Fruit fly (Drosophila melanogaster): ENCODE results near the gene CG7800.

CG7800 gene

dm6 chr3R:8203367-8203766 lies 14.4 kb upstream of the CG7800 start:
- no peak for TF ChIP-seq CTCF (optimal IDR thresholded peaks at IDR 0.05)
- TF ChIP-seq CG8478 (optimal IDR thresholded peaks at IDR 0.05): no peak

dm6 chr3R:8204730-8205129 lies 13.0 kb upstream of the CG7800 start, which contains the start of gene CheA84a:
Gene CheA84a (minus strand): TSS chr3R:8204830.
- TF ChIP-seq CG8478 (optimal IDR thresholded peaks at IDR 0.05): no peak
- no peak for TF ChIP-seq CTCF (optimal IDR thresholded peaks at IDR 0.05)

- TF ChIP-seq CG8478 (optimal IDR thresholded peaks at IDR 0.05): no peak
- no peak for TF ChIP-seq CTCF (optimal IDR thresholded peaks at IDR 0.05)
These were observed 12.4 kb upstream of the CG7800 start for dm6 chr3R:8205292-8205893.

dm6 chr3R:8206019-8206418 lies 11.7 kb upstream of the CG7800 start:
- no peak for TF ChIP-seq CG8478 (optimal IDR thresholded peaks at IDR 0.05)
- no peak for TF ChIP-seq CTCF (optimal IDR thresholded peaks at IDR 0.05)

dm6 chr3R:8206628-8207275 lies 11.0 kb upstream of the CG7800 start:
- no peak for TF ChIP-seq CTCF (optimal IDR thresholded peaks at IDR 0.05)
- TF ChIP-seq CG8478 (optimal IDR thresholded peaks at IDR 0.05): no peak

- TF ChIP-seq CG8478 (optimal IDR thresholded peaks at IDR 0.05) (no peak), CTCF (optimal IDR thresholded peaks at IDR 0.05) (no peak)
These were observed 10.5 kb upstream of the CG7800 start for dm6 chr3R:8207276-8207654.

- TF ChIP-seq CTCF (optimal IDR thresholded peaks at IDR 0.05) (no peak), CG8478 (optimal IDR thresholded peaks at IDR 0.05) (no peak)
These were observed 9.3 kb upstream of the CG7800 start for dm6 chr3R:8208378-8209021.

- TF ChIP-seq CG8478 (optimal IDR thresholded peaks at IDR 0.05) (no peak), CTCF (optimal IDR thresholded peaks at IDR 0.05) (no peak)
These were observed 6.8 kb upstream of the CG7800 start for dm6 chr3R:8210837-8211488.

dm6 chr3R:8212594-8212993 lies 5.2 kb upstream of the CG7800 start:
- no peak for TF ChIP-seq CTCF (optimal IDR thresholded peaks at IDR 0.05)
- no peak for TF ChIP-seq CG8478 (optimal IDR thresholded peaks at IDR 0.05)

- no peak for TF ChIP-seq CG8478 (optimal IDR thresholded peaks at IDR 0.05)
These were observed 2.1 kb upstream of the CG7800 start for dm6 chr3R:8215528-8216189.

- TF ChIP-seq CTCF (optimal IDR thresholded peaks at IDR 0.05): no peak
- TF ChIP-seq CG8478 (optimal IDR thresholded peaks at IDR 0.05): no peak
These were observed 2.1 kb downstream of the CG7800 start, which contains the start of gene CG18249 for dm6 chr3R:8219891-8220290. Gene CG18249 (plus strand): TSS chr3R:8220146.

dm6 chr3R:8223074-8223597 lies 5.4 kb downstream of the CG7800 start:
- no peak for TF ChIP-seq CG8478 (optimal IDR thresholded peaks at IDR 0.05)
- TF ChIP-seq CTCF (optimal IDR thresholded peaks at IDR 0.05): no peak

dm6 chr3R:8224726-8225460 lies 7.1 kb downstream of the CG7800 start:
- no peak for TF ChIP-seq CTCF (optimal IDR thresholded peaks at IDR 0.05)
- no peak for TF ChIP-seq CG8478 (optimal IDR thresholded peaks at IDR 0.05)

- no peak for TF ChIP-seq CG8478 (optimal IDR thresholded peaks at IDR 0.05)
- TF ChIP-seq CTCF (optimal IDR thresholded peaks at IDR 0.05): no peak
These were observed 7.8 kb downstream of the CG7800 start for dm6 chr3R:8225461-8225971.

Data from S2 (cell line).